Fruit fly (Drosophila melanogaster) whole organism, wandering third instar larva: ENCODE measurements around the gene CG31975.
A peak's percentile ranks its signal among the peaks of the same experiment; 100 is the strongest.

Source experiments
- Abd-B ChIP-seq: fragments of >200 bp; optimal IDR thresholded peaks from 2 replicates; lab custom pipeline; 2017; ENCODE audit warnings: missing biosample characterization, missing genetic modification characterization
- CG32264 ChIP-seq: fragments of 200-800 bp; sonication (Bioruptor generic); optimal IDR thresholded peaks from 2 replicates; lab custom pipeline; 2016; ENCODE audit warnings: missing biosample characterization, missing genetic modification characterization
- CG9705 ChIP-seq: fragments of 200-800 bp; sonication (Bioruptor generic); optimal IDR thresholded peaks from 2 replicates; lab custom pipeline; 2018; ENCODE audit warnings: missing biosample characterization, mild to moderate bottlenecking, missing genetic modification characterization
- CrebA ChIP-seq: fragments of 200-800 bp; sonication (Bioruptor generic); optimal IDR thresholded peaks from 2 replicates; lab custom pipeline; 2016; ENCODE audit warnings: missing biosample characterization, mild to moderate bottlenecking, missing genetic modification characterization, borderline replicate concordance
- Dfd ChIP-seq: fragments of >200 bp; optimal IDR thresholded peaks from 2 replicates; lab custom pipeline; 2017; ENCODE audit warnings: missing biosample characterization, missing genetic modification characterization
- Dif ChIP-seq: fragments of 200-275, 200-300 bp; sonication (Bioruptor generic); optimal IDR thresholded peaks from 2 replicates; lab custom pipeline; 2018; ENCODE audit warnings: missing biosample characterization, missing genetic modification characterization; ENCODE audit not compliant: partially characterized antibody
- GATAd ChIP-seq: sonication (Bioruptor generic); optimal IDR thresholded peaks from 2 replicates; lab custom pipeline; 2016; ENCODE audit warnings: missing biosample characterization, missing genetic modification characterization
- HLH106 ChIP-seq: fragments of 200-800 bp; optimal IDR thresholded peaks from 3 replicates; lab custom pipeline; 2019; ENCODE audit warnings: missing biosample characterization, mild to moderate bottlenecking, missing genetic modification characterization, moderate library complexity
- Hnf4 ChIP-seq: fragments of 200-800 bp; sonication (Bioruptor generic); optimal IDR thresholded peaks from 2 replicates; lab custom pipeline; 2016; ENCODE audit warnings: missing biosample characterization, mild to moderate bottlenecking, missing genetic modification characterization
- Hr83 ChIP-seq: fragments of 200-300 bp; sonication (Bioruptor generic); optimal IDR thresholded peaks from 2 replicates; lab custom pipeline; 2016; ENCODE audit warnings: missing biosample characterization, mild to moderate bottlenecking, missing genetic modification characterization, moderate library complexity; ENCODE audit not compliant: poor library complexity, severe bottlenecking
- Jra ChIP-seq: sonication (Bioruptor generic); optimal IDR thresholded peaks from 2 replicates; lab custom pipeline; 2016; ENCODE audit warnings: missing biosample characterization, missing genetic modification characterization
- Mio ChIP-seq: sonication (Bioruptor generic); optimal IDR thresholded peaks from 2 replicates; lab custom pipeline; 2016; ENCODE audit warnings: missing biosample characterization, missing genetic modification characterization
- OdsH ChIP-seq: fragments of 200-800 bp; sonication (Bioruptor generic); optimal IDR thresholded peaks from 2 replicates; lab custom pipeline; 2016; ENCODE audit warnings: missing biosample characterization, mild to moderate bottlenecking, missing genetic modification characterization
- Rel ChIP-seq, 2 experiments: fragments of 200-800 bp; sonication (Bioruptor generic) in 1 of 2; optimal IDR thresholded peaks; 2 replicates in 1 of 2; 3 replicates in 1 of 2; lab custom pipeline; 2016 to 2019; ENCODE audit warnings: mild to moderate bottlenecking in 2 of 2, missing biosample characterization in 2 of 2, missing genetic modification characterization in 2 of 2, moderate library complexity in 1 of 2
- Sp1 ChIP-seq: fragments of 200-800 bp; sonication (Bioruptor generic); optimal IDR thresholded peaks from 3 replicates; lab custom pipeline; 2019; ENCODE audit warnings: missing biosample characterization, mild to moderate bottlenecking, missing genetic modification characterization, moderate library complexity
- Vsx2 ChIP-seq: fragments of 200-300, 225-300 bp; sonication (Bioruptor generic); optimal IDR thresholded peaks from 2 replicates; lab custom pipeline; 2018; ENCODE audit warnings: missing biosample characterization, missing genetic modification characterization; ENCODE audit not compliant: partially characterized antibody
- br ChIP-seq: fragments of 200-800 bp; sonication (Bioruptor generic); optimal IDR thresholded peaks from 2 replicates; lab custom pipeline; 2016; ENCODE audit warnings: missing biosample characterization, missing genetic modification characterization
- brk ChIP-seq: fragments of 200-800 bp; sonication (Bioruptor generic); optimal IDR thresholded peaks from 2 replicates; lab custom pipeline; 2016; ENCODE audit warnings: missing biosample characterization, mild to moderate bottlenecking, missing genetic modification characterization
- dl ChIP-seq, 2 experiments: fragments of 175-275, 200-275 bp in 1 of 2; fragments of 200-275 bp in 1 of 2; sonication (Bioruptor generic); optimal IDR thresholded peaks; lab custom pipeline; 2018; ENCODE audit warnings: mild to moderate bottlenecking in 2 of 2, missing biosample characterization in 2 of 2, missing genetic modification characterization in 2 of 2, moderate library complexity in 2 of 2; ENCODE audit not compliant: partially characterized antibody in 2 of 2, insufficient read depth in 1 of 2
- dsf ChIP-seq: sonication (Bioruptor generic); optimal IDR thresholded peaks from 2 replicates; lab custom pipeline; 2016; ENCODE audit warnings: missing biosample characterization, missing genetic modification characterization, borderline replicate concordance
- ey ChIP-seq: fragments of 200-800 bp; sonication (Bioruptor generic); optimal IDR thresholded peaks from 2 replicates; lab custom pipeline; 2016; ENCODE audit warnings: missing biosample characterization, missing genetic modification characterization
- foxo ChIP-seq, 2 experiments: fragments of 200-800 bp; sonication (Bioruptor generic); optimal IDR thresholded peaks; 2 replicates in 1 of 2; 3 replicates in 1 of 2; lab custom pipeline; 2016 to 2017; ENCODE audit warnings: missing biosample characterization in 2 of 2, missing genetic modification characterization in 2 of 2
- fru ChIP-seq: fragments of 200-800 bp; sonication (Bioruptor generic); optimal IDR thresholded peaks from 3 replicates; lab custom pipeline; 2016; ENCODE audit warnings: missing biosample characterization, mild to moderate bottlenecking, missing genetic modification characterization
- h ChIP-seq: fragments of 200-800 bp; sonication (Bioruptor generic); optimal IDR thresholded peaks from 3 replicates; lab custom pipeline; 2016; ENCODE audit warnings: missing biosample characterization, mild to moderate bottlenecking, missing genetic modification characterization
- jim ChIP-seq: fragments of 175-275, 200-325 bp; sonication (Bioruptor generic); optimal IDR thresholded peaks from 2 replicates; lab custom pipeline; 2016; ENCODE audit warnings: missing biosample characterization, mild to moderate bottlenecking, missing genetic modification characterization
- lola ChIP-seq: fragments of >200 bp; optimal IDR thresholded peaks from 2 replicates; lab custom pipeline; 2017; ENCODE audit warnings: missing biosample characterization, missing genetic modification characterization
- pan ChIP-seq: fragments of >200 bp; optimal IDR thresholded peaks from 2 replicates; lab custom pipeline; 2017
- psq ChIP-seq: fragments of 200-800 bp; sonication (Bioruptor generic); optimal IDR thresholded peaks from 3 replicates; lab custom pipeline; 2017; ENCODE audit warnings: missing biosample characterization, mild to moderate bottlenecking, missing genetic modification characterization, moderate library complexity
- rgr ChIP-seq: fragments of 200-800 bp; sonication (Bioruptor generic); optimal IDR thresholded peaks from 3 replicates; lab custom pipeline; 2016; ENCODE audit warnings: missing biosample characterization, mild to moderate bottlenecking, missing genetic modification characterization
- sage ChIP-seq: fragments of 200-800 bp; sonication (Bioruptor generic); optimal IDR thresholded peaks from 2 replicates; lab custom pipeline; 2016; ENCODE audit warnings: missing biosample characterization, mild to moderate bottlenecking, missing genetic modification characterization
- sv ChIP-seq: fragments of 200-800 bp; sonication (Bioruptor generic); optimal IDR thresholded peaks from 3 replicates; lab custom pipeline; 2016; ENCODE audit warnings: missing biosample characterization, missing genetic modification characterization
- tai ChIP-seq: sonication (Bioruptor generic); optimal IDR thresholded peaks from 2 replicates; lab custom pipeline; 2016; ENCODE audit warnings: missing biosample characterization, missing genetic modification characterization
- usp ChIP-seq: fragments of >200 bp; optimal IDR thresholded peaks from 2 replicates; lab custom pipeline; 2017; ENCODE audit warnings: missing biosample characterization, missing genetic modification characterization
- woc ChIP-seq: sonication (Bioruptor generic); optimal IDR thresholded peaks from 2 replicates; lab custom pipeline; 2016; ENCODE audit warnings: missing biosample characterization, mild to moderate bottlenecking, missing genetic modification characterization

CG31975 gene

DNA sequence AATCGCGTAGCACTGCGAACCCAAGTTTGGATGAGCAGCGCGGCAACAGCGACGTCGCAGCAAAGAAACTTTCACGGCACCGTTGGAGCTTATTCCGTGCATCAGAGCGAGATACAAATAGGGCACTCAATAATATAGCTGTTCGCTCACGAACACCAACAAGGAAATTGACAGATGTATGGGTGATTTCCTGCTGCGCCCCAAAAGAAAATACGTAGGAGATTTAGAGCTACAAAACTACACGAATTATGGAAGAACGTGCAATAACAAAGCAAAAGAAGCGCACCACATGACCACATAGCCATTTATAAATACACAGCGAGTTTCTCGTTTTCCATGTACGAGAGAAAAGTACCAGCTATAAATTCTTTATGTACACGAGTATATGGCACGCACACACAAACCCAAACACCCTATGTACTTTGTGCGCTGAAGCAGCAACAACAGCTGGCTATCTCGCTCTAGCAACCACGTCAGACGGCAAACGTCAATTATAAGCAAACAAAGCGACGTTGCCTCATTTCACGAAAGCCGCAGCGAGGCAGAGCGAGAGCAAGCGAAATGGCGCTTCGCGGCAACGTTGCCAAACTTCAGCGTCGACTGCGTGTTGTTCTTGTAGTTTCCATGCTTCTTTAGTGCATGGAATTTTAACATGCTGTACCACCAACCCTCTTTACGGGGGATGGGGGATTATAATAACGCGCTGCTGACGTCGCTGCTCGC is 20.8 kb upstream of the CG31975 start (continued):
- TF ChIP-seq OdsH (GFP tag; lab: Kevin White, UChicago) (peak; percentile 22), dl (GFP tag; optimal IDR thresholded peaks at IDR 0.05; lab: Kevin White, UChicago; ENCODE audit: insufficient read depth in 1 of 2, partially characterized antibody in 2 of 2) (peak in 1 of 2 experiments; percentile 50), Vsx2 (GFP tag; lab: Kevin White, UChicago) (peak; percentile 47)

DNA sequence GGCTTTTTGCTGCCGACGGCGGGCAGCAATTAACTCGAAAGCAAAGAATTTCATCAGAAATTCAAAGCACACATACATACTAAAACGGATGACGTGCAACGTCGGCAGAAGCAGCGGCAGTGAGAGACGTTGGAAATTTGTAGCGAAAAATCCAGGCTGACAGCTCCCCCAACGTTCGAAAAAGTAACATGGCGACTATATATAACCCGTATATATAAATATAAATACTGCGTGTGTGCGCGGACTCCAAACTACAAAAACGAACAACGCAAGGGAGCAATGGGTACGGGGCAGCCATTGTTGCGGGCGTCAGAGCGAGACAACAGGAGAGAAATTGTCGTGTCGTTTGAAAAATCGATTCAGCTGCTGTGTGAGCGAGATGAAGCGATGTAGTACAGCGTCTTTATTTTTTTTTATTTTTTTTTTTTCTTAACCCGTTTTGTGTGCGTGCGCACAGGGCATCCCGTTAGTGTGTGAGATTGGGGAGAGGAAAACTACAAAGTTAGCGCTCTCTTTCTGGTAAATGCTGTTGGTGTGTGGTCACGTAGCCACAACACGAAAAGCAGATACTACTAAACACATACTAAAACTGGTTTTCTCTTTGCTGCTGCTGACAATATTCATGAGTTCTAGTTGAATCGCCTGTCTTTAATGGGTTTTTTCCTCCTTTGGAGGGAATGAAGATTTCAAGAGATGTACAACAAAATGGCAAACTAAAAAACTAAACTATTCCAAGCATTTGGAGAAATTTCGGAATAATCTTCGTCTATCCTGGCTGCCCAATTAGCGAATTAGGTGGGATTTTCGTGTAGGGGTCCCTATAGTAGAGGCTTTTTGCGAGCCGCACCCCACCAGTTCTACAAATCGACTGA is 20.0 kb upstream of the CG31975 start:
- TF ChIP-seq Abd-B (GFP tag; lab: Kevin White, UChicago) (no peak), CG9705 (GFP tag; lab: Kevin White, UChicago) (peak; percentile 33), Mio (GFP tag; lab: Kevin White, UChicago) (peak; percentile 14), CrebA (GFP tag; lab: Kevin White, UChicago) (peak; percentile 97), Hr83 (GFP tag; lab: Kevin White, UChicago) (peak; percentile 77), Vsx2 (GFP tag; lab: Kevin White, UChicago) (peak; percentile 74), Hnf4 (GFP tag; lab: Kevin White, UChicago) (peak; percentile 72), rgr (peak; percentile 50), pan (lab: Kevin White, UChicago) (no peak), lola (GFP tag; lab: Kevin White, UChicago) (no peak), foxo (GFP tag; optimal IDR thresholded peaks at IDR 0.05; lab: Kevin White, UChicago) (peak; percentile 9 to 91), Rel (GFP tag; optimal IDR thresholded peaks at IDR 0.05; lab: Kevin White, UChicago) (peak; percentile 98), Rel (tag; optimal IDR thresholded peaks at IDR 0.05; lab: Kevin White, UChicago) (peak; percentile 57), Sp1 (GFP tag; lab: Kevin White, UChicago) (peak; percentile 79), sv (GFP tag; lab: Kevin White, UChicago) (peak; percentile 57), GATAd (GFP tag; lab: Kevin White, UChicago) (no peak), dl (GFP tag; optimal IDR thresholded peaks at IDR 0.05; lab: Kevin White, UChicago; ENCODE audit: insufficient read depth in 1 of 2, partially characterized antibody in 2 of 2) (peak; percentile 5 to 39), fru (peak; percentile 75), psq (GFP tag; lab: Kevin White, UChicago) (peak; percentile 65), HLH106 (tag; lab: Kevin White, UChicago) (peak; percentile 8), OdsH (GFP tag; lab: Kevin White, UChicago) (peak; percentile 48), br (peak; percentile 81), ey (GFP tag; lab: Kevin White, UChicago) (no peak), dsf (peak; percentile 45), Dfd (GFP tag; lab: Kevin White, UChicago) (no peak), CG32264 (GFP tag; lab: Kevin White, UChicago) (peak; percentile 48), h (peak; percentile 82), tai (GFP tag; lab: Kevin White, UChicago) (peak; percentile 54), brk (GFP tag; lab: Kevin White, UChicago) (peak; percentile 94), usp (GFP tag; lab: Kevin White, UChicago) (no peak), Dif (GFP tag; lab: Kevin White, UChicago) (peak; percentile 55), jim (GFP tag; lab: Kevin White, UChicago) (peak; percentile 89), woc (GFP tag; lab: Kevin White, UChicago) (peak; percentile 40), Jra (GFP tag; lab: Kevin White, UChicago) (peak; percentile 74), sage (GFP tag; lab: Kevin White, UChicago) (peak; percentile 90)
